Fruit fly (Drosophila melanogaster): ENCODE measurements around the gene CG32579.
A peak's percentile ranks its signal among the peaks of the same experiment; 100 is the strongest.

Gene CG32579

DNA sequence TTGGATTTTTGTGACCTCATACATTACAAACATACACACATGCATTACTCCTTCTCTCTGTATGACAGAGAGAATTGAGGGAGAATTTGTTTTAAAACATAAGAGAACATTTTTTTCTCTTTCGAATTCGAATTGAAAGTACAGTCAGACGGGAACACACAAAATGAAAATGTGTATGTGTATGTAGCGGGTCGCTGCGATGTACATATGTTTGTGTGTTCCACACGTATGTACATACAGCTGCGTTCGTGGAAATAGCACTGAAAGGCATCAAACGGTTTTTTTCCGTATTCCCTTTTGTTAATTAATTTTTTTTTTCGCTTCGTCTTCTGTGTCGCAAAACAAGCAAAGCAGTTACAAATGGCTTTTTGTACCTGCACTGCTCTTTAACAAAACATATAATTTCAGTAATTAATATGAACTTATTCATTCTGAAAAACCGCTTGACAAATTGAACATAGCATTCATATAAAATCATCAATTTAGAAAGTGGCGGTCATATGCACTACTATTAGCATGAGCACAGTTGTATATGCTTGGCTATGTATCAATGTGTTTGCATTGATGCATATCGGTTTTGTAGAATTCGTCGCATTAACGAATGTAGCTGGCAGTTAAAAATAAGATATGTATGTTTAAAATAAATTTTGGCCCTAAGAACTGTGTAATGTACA lies 9.7 kb downstream of the CG32579 start (continued):
- TF ChIP-seq Ptx1 (GFP tag; IDR thresholded peaks at IDR 0.05) (peak; percentile 93), repo (GFP tag; optimal IDR thresholded peaks at IDR 0.05) (peak; percentile 93), Dek (tag; optimal IDR thresholded peaks at IDR 0.05) (peak; percentile 96), bbx (GFP tag; IDR thresholded peaks at IDR 0.05; ENCODE audit: partially characterized antibody) (no peak), CG42726 (GFP tag; IDR thresholded peaks at IDR 0.05; ENCODE audit: partially characterized antibody) (no peak), CG8359 (GFP tag; optimal IDR thresholded peaks at IDR 0.05; ENCODE audit: borderline replicate concordance) (peak; percentile 89)

- TF ChIP-seq CG15269 (tag; optimal IDR thresholded peaks at IDR 0.05) (peak; percentile 49), wdn (GFP tag; IDR thresholded peaks at IDR 0.05) (peak; percentile 26; the same call in 1 of the 2 replicates), tio (GFP tag; optimal IDR thresholded peaks at IDR 0.05) (no peak), yki (optimal IDR thresholded peaks at IDR 0.05) (peak; percentile 90), rib (GFP tag; IDR thresholded peaks at IDR 0.05) (peak; percentile 72), CG11504 (tag; optimal IDR thresholded peaks at IDR 0.05) (no peak), Six4 (GFP tag; optimal IDR thresholded peaks at IDR 0.05) (no peak), NFAT (GFP tag; IDR thresholded peaks at IDR 0.05) (0 out of 2 replicates have a peak, but pooled peaks have one; percentile 23), CG8478 (optimal IDR thresholded peaks at IDR 0.05) (peak; percentile 8), CG2678 (tag; optimal IDR thresholded peaks at IDR 0.05) (no peak), CG2129 (GFP tag; IDR thresholded peaks at IDR 0.05; ENCODE audit: partially characterized antibody) (no peak), Drgx (GFP tag; IDR thresholded peaks at IDR 0.05) (peak; percentile 8; the same call in 1 of the 2 replicates), CG10565 (GFP tag; optimal IDR thresholded peaks at IDR 0.05) (no peak), Deaf1 (tag; optimal IDR thresholded peaks at IDR 0.05) (peak; percentile 66), chm (GFP tag; IDR thresholded peaks at IDR 0.05) (peak; percentile 75), CG10543 (GFP tag; optimal IDR thresholded peaks at IDR 0.05) (peak; percentile 49), bbx (GFP tag; IDR thresholded peaks at IDR 0.05; ENCODE audit: partially characterized antibody) (peak; percentile 56; the same call in 1 of the 2 replicates), az2 (GFP tag; optimal IDR thresholded peaks at IDR 0.05) (no peak), CrebB (tag; optimal IDR thresholded peaks at IDR 0.05) (peak; percentile 38), CG42726 (GFP tag; IDR thresholded peaks at IDR 0.05; ENCODE audit: partially characterized antibody) (no peak), CG17829 (tag; optimal IDR thresholded peaks at IDR 0.05) (peak; percentile 1), CG17568 (GFP tag; optimal IDR thresholded peaks at IDR 0.05) (no peak), sob (GFP tag; IDR thresholded peaks at IDR 0.05) (0 out of 2 replicates have a peak, but pooled peaks have one; percentile 13), CG2199 (GFP tag; IDR thresholded peaks at IDR 0.05) (peak; percentile 99), CG13424 (tag; optimal IDR thresholded peaks at IDR 0.05) (no peak), Scr (GFP tag; IDR thresholded peaks at IDR 0.05; ENCODE audit: partially characterized antibody) (peak; percentile 33; the same call in 1 of the 2 replicates), CG34224 (GFP tag; IDR thresholded peaks at IDR 0.05; ENCODE audit: partially characterized antibody) (0 out of 3 replicates have a peak, but pooled peaks have one; percentile 47), MTF-1 (GFP tag; optimal IDR thresholded peaks at IDR 0.05; ENCODE audit: borderline replicate concordance) (peak; percentile 48), CG34422 (GFP tag; IDR thresholded peaks at IDR 0.05) (peak; percentile 53; the same call in 1 of the 3 replicates), eve (GFP tag; optimal IDR thresholded peaks at IDR 0.05) (peak in 1 of 2 experiments; percentile 56), CG14667 (GFP tag; IDR thresholded peaks at IDR 0.05) (no peak), nau (GFP tag; optimal IDR thresholded peaks at IDR 0.05) (no peak), hbn (GFP tag; IDR thresholded peaks at IDR 0.05; ENCODE audit: partially characterized antibody) (0 out of 2 replicates have a peak, but pooled peaks have one; percentile 43), CG15479 (GFP tag; optimal IDR thresholded peaks at IDR 0.05) (peak; percentile 95), CG8290 (GFP tag; optimal IDR thresholded peaks at IDR 0.05) (no peak), CG8290 (tag; optimal IDR thresholded peaks at IDR 0.05) (peak in 1 of 2 experiments; percentile 76), CG17359 (tag; optimal IDR thresholded peaks at IDR 0.05) (peak; percentile 9), chinmo (GFP tag; IDR thresholded peaks at IDR 0.05; ENCODE audit: partially characterized antibody) (peak; percentile 95), cg (GFP tag; optimal IDR thresholded peaks at IDR 0.05) (peak; percentile 97), Max (GFP tag; optimal IDR thresholded peaks at IDR 0.05) (no peak), CG9215 (GFP tag; IDR thresholded peaks at IDR 0.05) (no peak)
These were observed 10.5 kb downstream of the CG32579 start, which contains the start of the genes CG9921 and Dsp1 for dm6 chrX:16333434-16334141. Gene CG9921, minus strand, starts transcription at chrX:16333600. Gene Dsp1, plus strand, starts transcription at chrX:16333612.
